Fruit fly (Drosophila melanogaster) whole organism, prepupa: ENCODE measurements around the gene Prdm13.

ENCODE experiments used
- CG10631 ChIP-seq: fragments of 200-800 bp; sonication (Bioruptor generic); optimal IDR thresholded peaks from 2 replicates; lab custom pipeline; 2016; ENCODE audit warnings: missing biosample characterization, missing genetic modification characterization
- CG10669 ChIP-seq: fragments of 200-800 bp; sonication (Bioruptor generic); optimal IDR thresholded peaks from 3 replicates; lab custom pipeline; 2018; ENCODE audit warnings: missing biosample characterization, mild to moderate bottlenecking, missing genetic modification characterization, moderate library complexity
- CG11902 ChIP-seq: fragments of 200-800 bp; sonication (Bioruptor generic); optimal IDR thresholded peaks from 3 replicates; lab custom pipeline; 2016; ENCODE audit warnings: missing biosample characterization, missing genetic modification characterization
- CG31627 ChIP-seq: fragments of 200-800 bp; sonication (Bioruptor generic); optimal IDR thresholded peaks from 3 replicates; lab custom pipeline; 2016; ENCODE audit warnings: missing biosample characterization, missing genetic modification characterization
- CG32006 ChIP-seq: fragments of 200-800 bp; sonication (Bioruptor generic); optimal IDR thresholded peaks from 3 replicates; lab custom pipeline; 2017; ENCODE audit warnings: missing biosample characterization, mild to moderate bottlenecking, missing genetic modification characterization
- CG34406 ChIP-seq: fragments of 200-800 bp; sonication (Bioruptor generic); optimal IDR thresholded peaks from 3 replicates; lab custom pipeline; 2016; ENCODE audit warnings: missing biosample characterization, missing genetic modification characterization
- CG4318 ChIP-seq: fragments of 200-800 bp; sonication (Bioruptor generic); optimal IDR thresholded peaks from 3 replicates; lab custom pipeline; 2017; ENCODE audit warnings: missing biosample characterization, mild to moderate bottlenecking, missing genetic modification characterization
- CG6792 ChIP-seq: fragments of 200-800 bp; sonication (Bioruptor generic); optimal IDR thresholded peaks from 3 replicates; lab custom pipeline; 2016; ENCODE audit warnings: missing biosample characterization, missing genetic modification characterization
- CG6854 ChIP-seq: fragments of 200-800 bp; sonication (Bioruptor generic); optimal IDR thresholded peaks from 2 replicates; lab custom pipeline; 2017; ENCODE audit warnings: missing biosample characterization, mild to moderate bottlenecking, missing genetic modification characterization
- CG7368 ChIP-seq: fragments of 200-800 bp; sonication (Bioruptor generic); optimal IDR thresholded peaks from 3 replicates; lab custom pipeline; 2016; ENCODE audit warnings: missing biosample characterization, missing genetic modification characterization
- CG8119 ChIP-seq: fragments of 200-800 bp; sonication (Bioruptor generic); IDR thresholded peaks from 3 replicates; pipeline ENCODE4 v1.3.6; 2022; ENCODE audit warnings: missing biosample characterization, missing genetic modification characterization
- CG8319 ChIP-seq: fragments of 200-800 bp; sonication (Bioruptor generic); optimal IDR thresholded peaks from 3 replicates; lab custom pipeline; 2016; ENCODE audit warnings: missing biosample characterization, missing genetic modification characterization
- CG8632 ChIP-seq: fragments of 200-800 bp; sonication (Bioruptor generic); optimal IDR thresholded peaks from 3 replicates; lab custom pipeline; 2016; ENCODE audit warnings: missing biosample characterization, missing genetic modification characterization
- Eip75B ChIP-seq: fragments of 200-800 bp; sonication (Bioruptor generic); optimal IDR thresholded peaks from 3 replicates; lab custom pipeline; 2016; ENCODE audit warnings: missing biosample characterization, missing genetic modification characterization
- Eip78C ChIP-seq: fragments of 200-800 bp; sonication (Bioruptor generic); peaks from one replicate; lab custom pipeline; 2016; ENCODE audit warnings: missing biosample characterization, missing genetic modification characterization
- Gug ChIP-seq: fragments of 200-800 bp; sonication (Bioruptor generic); IDR thresholded peaks from 2 replicates; pipeline ENCODE4 v1.3.6; 2022; ENCODE audit warnings: missing biosample characterization, missing genetic modification characterization
- Hr39 ChIP-seq: fragments of 200-800 bp; sonication (Bioruptor generic); optimal IDR thresholded peaks from 2 replicates; lab custom pipeline; 2016; ENCODE audit warnings: missing biosample characterization, missing genetic modification characterization
- Hr4 ChIP-seq: fragments of 200-800 bp; sonication (Bioruptor generic); optimal IDR thresholded peaks from 3 replicates; lab custom pipeline; 2016; ENCODE audit warnings: missing biosample characterization, missing genetic modification characterization
- Met ChIP-seq: fragments of 200-800 bp; sonication (Bioruptor generic); optimal IDR thresholded peaks from 3 replicates; lab custom pipeline; 2016; ENCODE audit warnings: missing biosample characterization, missing genetic modification characterization
- Smox ChIP-seq: fragments of 200-800 bp; sonication (Bioruptor generic); optimal IDR thresholded peaks from 3 replicates; lab custom pipeline; 2016; ENCODE audit warnings: missing biosample characterization, missing genetic modification characterization
- Sox15 ChIP-seq: fragments of 200-800 bp; sonication (Bioruptor generic); optimal IDR thresholded peaks from 3 replicates; lab custom pipeline; 2016; ENCODE audit warnings: missing biosample characterization, missing genetic modification characterization
- acj6 ChIP-seq: fragments of 200-800 bp; sonication (Bioruptor generic); optimal IDR thresholded peaks from 3 replicates; lab custom pipeline; 2016; ENCODE audit warnings: missing biosample characterization, missing genetic modification characterization
- dac ChIP-seq: fragments of 200-800 bp; sonication (Bioruptor generic); optimal IDR thresholded peaks from 2 replicates; lab custom pipeline; 2017; ENCODE audit warnings: missing biosample characterization, mild to moderate bottlenecking, missing genetic modification characterization
- dsx ChIP-seq: fragments of 200-800 bp; optimal IDR thresholded peaks from 3 replicates; lab custom pipeline; 2019; ENCODE audit warnings: missing biosample characterization, mild to moderate bottlenecking, missing genetic modification characterization, moderate library complexity; ENCODE audit not compliant: poor library complexity, severe bottlenecking
- fd85E ChIP-seq: fragments of 200-800 bp; sonication (Bioruptor generic); optimal IDR thresholded peaks from 3 replicates; lab custom pipeline; 2016; ENCODE audit warnings: missing biosample characterization, missing genetic modification characterization
- fkh ChIP-seq: fragments of 200-800 bp; sonication (Bioruptor generic); optimal IDR thresholded peaks from 3 replicates; lab custom pipeline; 2017; ENCODE audit warnings: missing biosample characterization, mild to moderate bottlenecking, missing genetic modification characterization, moderate library complexity
- net ChIP-seq: fragments of 200-800 bp; sonication (Bioruptor generic); optimal IDR thresholded peaks from 3 replicates; lab custom pipeline; 2016; ENCODE audit warnings: missing biosample characterization, missing genetic modification characterization
- svp ChIP-seq: fragments of 200-800 bp; sonication (Bioruptor generic); peaks from one replicate; lab custom pipeline; 2016; ENCODE audit warnings: missing biosample characterization, missing genetic modification characterization

Gene Prdm13

DNA sequence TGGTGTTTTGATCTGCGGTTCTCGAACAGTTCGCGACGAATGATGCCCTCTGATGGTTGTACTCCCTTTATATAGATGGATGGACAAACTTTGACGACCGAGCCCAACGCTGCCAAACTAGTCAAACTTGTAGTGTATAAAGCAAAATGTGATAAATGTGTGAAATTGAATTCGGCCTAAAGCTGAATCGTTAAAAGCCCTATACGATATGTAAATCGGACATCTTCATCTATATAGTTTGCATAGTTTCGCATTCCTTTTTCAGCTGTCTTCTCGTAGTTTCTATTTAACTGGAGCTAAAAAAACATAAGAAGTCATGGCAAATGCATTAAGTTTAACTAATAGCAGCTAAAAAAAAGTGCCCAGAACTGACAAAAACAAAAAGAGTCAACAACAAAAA is 29.4 kb upstream of the Prdm13 start, which contains the start of gene Lcp65Ag2:
Lcp65Ag2 (minus strand) TSS at position 48 of the 400 bp plus-strand sequence.
- no peak for TF ChIP-seq CG10669 (GFP tag; lab: Kevin White, UChicago)
- TF ChIP-seq dsx (GFP tag; lab: Kevin White, UChicago) = no peak
- no peak for TF ChIP-seq Eip75B (GFP tag; lab: Kevin White, UChicago)
- no peak for TF ChIP-seq Eip78C (GFP tag; lab: Kevin White, UChicago)
- TF ChIP-seq svp = no peak
- no peak for TF ChIP-seq Met (GFP tag; lab: Kevin White, UChicago)
- TF ChIP-seq fd85E (GFP tag; lab: Kevin White, UChicago) = no peak
- TF ChIP-seq net (GFP tag; lab: Kevin White, UChicago) = no peak
- TF ChIP-seq CG8119 (GFP tag; lab: Robert Waterston, UW) = no peak
- TF ChIP-seq CG8319 (GFP tag; lab: Kevin White, UChicago) = no peak

DNA sequence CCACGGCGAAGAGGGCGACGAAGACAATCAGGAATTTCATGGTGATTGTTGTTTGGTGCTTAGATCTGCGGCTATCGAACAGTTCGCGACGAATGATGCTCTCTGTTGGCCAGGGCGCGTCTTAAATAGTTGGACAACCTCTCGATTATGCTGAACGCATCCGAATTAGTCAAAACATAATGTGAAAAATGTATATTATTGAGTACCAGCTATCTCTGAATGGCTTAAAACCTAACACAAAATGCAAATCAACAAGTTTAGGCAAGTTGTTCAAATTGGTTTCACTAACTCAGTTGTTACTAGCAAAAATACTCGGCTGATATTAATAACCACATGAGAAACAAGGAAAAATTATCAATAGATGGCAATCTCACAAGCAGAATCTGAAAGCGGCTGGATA is 27.8 kb upstream of the Prdm13 start, which contains the start of gene Lcp65Ag1:
Lcp65Ag1 (minus strand) TSS at position 101 of the 400 bp plus-strand sequence.
- TF ChIP-seq CG11902 (no peak), dac (GFP tag; lab: Kevin White, UChicago) (no peak)
- TF ChIP-seq, all 60 proteins: peak for 0

DNA sequence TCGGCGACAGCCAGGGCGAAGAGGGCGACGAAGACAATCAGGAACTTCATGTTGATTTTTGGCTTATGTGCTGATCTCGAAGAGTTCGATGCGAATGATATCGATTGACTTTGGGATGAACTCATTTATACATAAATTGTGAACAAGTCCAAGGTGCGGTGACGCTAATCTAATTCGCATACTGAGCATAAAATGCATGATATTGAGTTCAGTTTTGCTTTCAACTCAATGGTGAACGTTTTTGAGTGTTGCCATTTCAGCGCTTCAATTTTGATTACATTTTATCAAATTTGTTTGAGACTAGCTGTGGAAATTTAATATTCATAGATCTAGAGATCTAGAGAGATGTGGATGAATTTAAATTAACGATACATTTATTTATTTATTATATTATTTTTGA is 26.2 kb upstream of the Prdm13 start, which contains the start of gene Lcp65Af:
Lcp65Af (minus strand) TSS at position 101 of the 400 bp plus-strand sequence.
- TF ChIP-seq Gug = no peak
- no peak for TF ChIP-seq Eip78C (GFP tag; lab: Kevin White, UChicago)
- no peak for TF ChIP-seq Smox (GFP tag; lab: Kevin White, UChicago)
- no peak for TF ChIP-seq CG32006 (GFP tag; lab: Kevin White, UChicago)

DNA sequence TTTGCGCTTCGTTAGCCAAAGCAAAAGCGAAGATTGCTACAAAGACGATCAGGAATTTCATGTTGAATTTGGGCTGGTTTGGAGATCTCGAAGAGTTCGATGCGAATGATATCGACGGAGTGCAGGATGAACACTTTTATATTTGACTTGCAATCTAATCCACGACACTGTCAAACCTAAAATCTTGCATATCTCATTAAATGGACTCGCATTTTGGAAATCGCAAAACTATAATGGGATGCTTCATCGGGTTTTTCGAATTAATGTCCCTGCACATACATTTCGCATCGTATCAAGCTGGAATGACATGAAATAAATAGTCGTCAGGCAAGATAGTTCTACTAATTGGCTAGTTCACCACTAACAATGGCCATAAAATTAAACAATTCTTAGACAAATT is 24.9 kb upstream of the Prdm13 start, which contains the start of gene Lcp65Ae:
Lcp65Ae (minus strand) TSS at position 101 of the 400 bp plus-strand sequence.
- TF ChIP-seq CG11902 = no peak
- no peak for TF ChIP-seq svp
- no peak for TF ChIP-seq CG6792 (GFP tag; lab: Kevin White, UChicago)
- TF ChIP-seq Hr4 = no peak
- no peak for TF ChIP-seq CG6854 (GFP tag; lab: Kevin White, UChicago)

DNA sequence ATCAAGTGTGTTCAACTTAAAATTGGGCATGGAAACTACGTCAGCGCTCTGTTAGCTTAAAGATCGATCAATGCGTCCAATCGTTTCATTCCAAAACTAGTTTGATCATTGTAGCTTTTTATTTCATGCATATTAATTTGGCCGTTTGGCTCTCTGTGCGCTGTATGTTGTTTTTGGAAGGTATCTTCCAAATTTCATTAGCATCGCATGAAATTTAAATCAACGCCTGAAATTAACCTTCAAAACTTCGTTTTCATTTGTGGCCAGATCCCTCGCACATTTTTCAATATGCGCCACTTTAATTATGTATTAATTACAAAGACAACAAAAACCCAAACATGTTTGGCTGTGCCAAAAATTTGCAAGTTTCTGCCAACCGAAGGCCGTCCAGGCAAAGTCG is 24.3 kb upstream of the Prdm13 start:
- no peak for TF ChIP-seq CG31627
- TF ChIP-seq Sox15 (GFP tag; lab: Kevin White, UChicago) = no peak
- TF ChIP-seq Hr39 (GFP tag; lab: Kevin White, UChicago) = no peak
- no peak for TF ChIP-seq CG10631 (GFP tag; lab: Kevin White, UChicago)
- TF ChIP-seq Gug = no peak
- TF ChIP-seq CG4318 (GFP tag; lab: Kevin White, UChicago) = no peak
- TF ChIP-seq fd85E (GFP tag; lab: Kevin White, UChicago) = no peak
- no peak for TF ChIP-seq CG32006 (GFP tag; lab: Kevin White, UChicago)

DNA sequence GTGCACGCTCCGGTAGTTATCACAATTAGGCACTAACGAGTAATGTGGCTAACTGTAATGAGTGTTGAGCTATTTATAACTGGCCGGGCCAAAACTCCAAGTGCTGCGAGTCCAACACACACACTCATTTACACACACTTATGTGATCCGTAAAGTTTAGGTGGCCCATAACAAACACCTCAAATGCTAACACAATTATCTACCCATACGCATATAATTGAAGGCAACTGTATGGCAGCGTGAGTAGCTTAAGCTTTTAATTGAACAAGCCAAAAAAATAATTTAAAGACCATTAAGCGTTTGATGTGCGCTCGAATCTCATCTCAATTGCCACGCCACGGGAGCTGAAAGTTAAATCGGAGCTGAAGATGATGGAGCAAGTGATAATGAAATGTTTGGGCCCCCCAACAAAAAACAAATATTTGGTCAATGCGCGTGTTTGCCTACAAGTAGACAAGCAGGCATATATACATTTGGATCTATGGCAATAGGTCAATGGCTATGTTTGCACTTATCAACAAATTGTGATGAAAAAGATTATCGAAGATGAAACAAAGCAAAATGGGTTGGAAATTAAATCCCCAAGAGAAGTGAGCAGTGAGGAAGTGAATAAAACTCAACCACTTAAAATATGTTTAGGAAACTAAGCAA is 22.9 kb upstream of the Prdm13 start, which contains the start of gene Cpr65Av:
Cpr65Av (minus strand) TSS at position 51 of the 651 bp plus-strand sequence.
- TF ChIP-seq fkh (GFP tag; lab: Kevin White, UChicago) = peak; percentile 56
- TF ChIP-seq Hr39 (GFP tag; lab: Kevin White, UChicago) = no peak

DNA sequence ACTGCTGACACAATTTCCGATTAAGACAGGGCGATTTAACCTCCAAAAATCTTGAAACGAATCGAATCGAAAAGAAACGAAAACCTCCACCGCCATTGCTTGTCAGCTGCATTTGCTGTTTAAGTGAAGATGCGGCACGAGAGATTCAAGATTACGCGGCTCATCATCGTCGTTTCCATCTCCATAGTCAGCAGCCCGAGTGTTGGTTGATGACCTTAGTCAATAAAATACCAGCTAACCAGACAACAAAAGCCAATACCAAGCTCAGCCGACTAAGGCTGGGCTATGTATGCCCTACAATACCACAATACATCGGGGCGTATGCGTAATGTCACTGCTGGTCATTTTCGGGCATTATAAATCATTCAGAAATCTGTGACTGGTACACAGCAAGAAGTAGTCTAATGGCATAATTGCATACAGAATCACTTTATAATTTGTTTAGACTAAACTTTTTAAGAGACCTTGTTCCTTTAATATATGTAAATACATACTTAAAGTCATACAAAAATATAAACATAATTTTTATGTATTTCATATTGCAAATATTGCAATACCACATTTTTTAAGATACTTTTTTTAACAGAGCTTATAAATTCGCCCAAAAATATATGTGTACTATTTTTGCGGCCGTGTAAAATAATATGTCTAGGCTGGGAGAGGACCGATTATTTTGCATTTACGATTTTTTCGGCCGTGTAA is 22.0 kb upstream of the Prdm13 start:
- TF ChIP-seq CG34406 (GFP tag; lab: Kevin White, UChicago) (peak; percentile 29), CG8319 (GFP tag; lab: Kevin White, UChicago) (peak; percentile 5), CG7368 (GFP tag; lab: Kevin White, UChicago) (no peak), acj6 (peak; percentile 3), CG8632 (GFP tag; lab: Kevin White, UChicago) (peak; percentile 21), Eip78C (GFP tag; lab: Kevin White, UChicago) (peak; percentile 76), fd85E (GFP tag; lab: Kevin White, UChicago) (no peak), CG10631 (GFP tag; lab: Kevin White, UChicago) (peak; percentile 9)
